Worm (Caenorhabditis elegans): ENCODE results near the gene acl-7.

Gene acl-7

DNA sequence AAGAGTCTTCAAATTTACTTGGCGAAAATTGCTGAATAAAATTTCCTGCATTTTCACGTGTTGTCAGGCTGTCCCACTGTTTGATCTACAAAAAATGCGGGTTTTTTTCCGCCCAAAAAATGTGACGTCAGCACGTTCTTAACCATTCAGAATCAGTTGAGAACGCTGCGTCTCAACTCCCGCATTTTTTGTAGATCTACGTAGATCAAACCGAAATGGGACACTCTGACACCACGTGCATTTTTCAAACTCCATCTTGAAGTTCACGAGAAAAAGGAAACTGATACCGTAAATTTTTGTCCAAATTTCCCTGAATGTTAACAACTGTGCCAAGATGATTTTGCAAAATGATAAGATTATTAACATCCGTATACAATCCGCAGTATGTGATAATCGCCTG lies 3.0 kb downstream of the acl-7 start:
- TF ChIP-seq ama-1 (optimal IDR thresholded peaks at IDR 0.05) = no peak
- no peak for TF ChIP-seq unc-86 (tag; optimal IDR thresholded peaks at IDR 0.05)

DNA sequence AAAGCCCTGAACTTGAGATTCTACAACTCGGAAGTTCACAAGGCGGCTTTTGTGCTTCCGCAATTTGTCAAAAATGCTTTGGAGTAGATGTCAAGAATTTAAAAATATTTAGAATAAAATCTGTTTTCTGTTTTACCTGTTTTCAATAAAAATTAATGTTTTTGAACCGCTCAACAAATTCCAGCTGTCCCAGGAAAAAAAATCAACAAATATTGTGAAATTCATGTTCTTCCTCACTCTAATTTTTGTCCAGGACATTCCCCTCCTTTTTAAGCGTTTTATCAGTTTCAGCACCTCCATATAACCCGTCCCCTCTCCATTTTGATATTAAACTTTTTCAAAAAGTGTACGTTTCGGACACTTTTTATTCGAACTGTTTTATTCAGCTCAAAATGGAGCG lies 5.6 kb downstream of the acl-7 start, which contains the start of gene Y46G5A.20:
Gene Y46G5A.20, plus strand, starts transcription at position 301 of the 400 bp plus-strand sequence.
- TF ChIP-seq fkh-10 (GFP tag; optimal IDR thresholded peaks at IDR 0.05) (no peak), sox-4 (tag; optimal IDR thresholded peaks at IDR 0.05) (no peak), aly-2 (tag; optimal IDR thresholded peaks at IDR 0.05) (no peak), pax-3 (tag; optimal IDR thresholded peaks at IDR 0.05) (no peak)

DNA sequence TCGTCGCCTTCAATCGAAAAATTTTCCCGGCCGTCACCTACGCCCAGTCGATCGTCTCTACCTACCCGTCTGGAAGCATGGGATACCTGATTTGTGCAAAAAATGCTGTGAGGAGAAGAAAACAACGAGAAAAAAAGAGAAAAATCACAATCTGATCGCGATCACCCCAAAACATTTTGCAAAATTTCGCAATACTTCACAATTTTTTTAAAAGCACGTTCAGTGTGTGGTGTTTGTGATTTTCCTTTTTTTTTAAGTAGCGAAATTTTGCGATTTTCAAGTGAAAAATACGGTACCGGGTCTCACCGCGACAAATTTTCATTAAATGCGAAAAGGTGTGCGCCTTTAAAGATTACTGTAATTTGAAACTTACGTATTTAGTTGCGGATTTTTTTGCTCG lies 6.5 kb downstream of the acl-7 start:
- TF ChIP-seq mep-1 (tag; optimal IDR thresholded peaks at IDR 0.05) (no peak), xbp-1 (tag; optimal IDR thresholded peaks at IDR 0.05) (no peak), lin-15B (tag; optimal IDR thresholded peaks at IDR 0.05) (no peak), irx-1 (tag; optimal IDR thresholded peaks at IDR 0.05) (no peak), pax-3 (tag; optimal IDR thresholded peaks at IDR 0.05) (no peak), mdl-1 (tag; optimal IDR thresholded peaks at IDR 0.05) (no peak)

DNA sequence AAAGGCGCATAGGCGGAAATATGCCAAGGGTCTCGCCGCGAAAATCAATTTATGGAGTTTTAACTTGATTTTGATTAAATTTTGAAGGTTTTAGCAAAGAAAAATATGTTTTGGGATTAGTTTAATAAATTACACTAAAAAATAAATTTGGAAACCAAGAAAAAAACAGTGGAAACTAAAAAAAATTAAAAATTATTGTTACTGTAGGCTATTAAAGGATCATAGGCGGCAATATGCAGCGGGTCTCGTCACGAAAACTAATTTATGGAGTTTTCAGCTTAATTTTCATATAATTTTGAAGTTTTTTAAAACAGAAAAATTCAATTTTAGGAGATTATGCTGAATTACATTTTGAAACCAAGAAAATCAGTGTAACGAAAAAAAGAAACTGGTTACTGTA lies 7.5 kb downstream of the acl-7 start:
- TF ChIP-seq ama-1 (optimal IDR thresholded peaks at IDR 0.05) = no peak
- TF ChIP-seq unc-30 (tag; optimal IDR thresholded peaks at IDR 0.05) = no peak
- TF ChIP-seq hpl-2 (GFP tag; optimal IDR thresholded peaks at IDR 0.05) = no peak
- no peak for TF ChIP-seq ces-1 (GFP tag; optimal IDR thresholded peaks at IDR 0.05)
- no peak for TF ChIP-seq efl-3 (GFP tag; optimal IDR thresholded peaks at IDR 0.05)
- no peak for TF ChIP-seq unc-98 (GFP tag; IDR thresholded peaks at IDR 0.05)
- TF ChIP-seq skn-1 (tag; optimal IDR thresholded peaks at IDR 0.05) = no peak
- TF ChIP-seq tlp-1 (tag; optimal IDR thresholded peaks at IDR 0.05) = no peak
- TF ChIP-seq nhr-84 (tag; optimal IDR thresholded peaks at IDR 0.05) = no peak
- TF ChIP-seq pax-3 (tag; optimal IDR thresholded peaks at IDR 0.05) = no peak
- TF ChIP-seq efl-1 (optimal IDR thresholded peaks at IDR 0.05) = no peak
- no peak for TF ChIP-seq efl-1 (GFP tag; optimal IDR thresholded peaks at IDR 0.05 in 1 of 2)
- TF ChIP-seq C34B4.2 (tag; optimal IDR thresholded peaks at IDR 0.05) = no peak
- TF ChIP-seq mep-1 (tag; optimal IDR thresholded peaks at IDR 0.05) = no peak
- TF ChIP-seq ceh-8 (GFP tag; optimal IDR thresholded peaks at IDR 0.05) = no peak
- TF ChIP-seq jun-1 (tag; optimal IDR thresholded peaks at IDR 0.05) = no peak

DNA sequence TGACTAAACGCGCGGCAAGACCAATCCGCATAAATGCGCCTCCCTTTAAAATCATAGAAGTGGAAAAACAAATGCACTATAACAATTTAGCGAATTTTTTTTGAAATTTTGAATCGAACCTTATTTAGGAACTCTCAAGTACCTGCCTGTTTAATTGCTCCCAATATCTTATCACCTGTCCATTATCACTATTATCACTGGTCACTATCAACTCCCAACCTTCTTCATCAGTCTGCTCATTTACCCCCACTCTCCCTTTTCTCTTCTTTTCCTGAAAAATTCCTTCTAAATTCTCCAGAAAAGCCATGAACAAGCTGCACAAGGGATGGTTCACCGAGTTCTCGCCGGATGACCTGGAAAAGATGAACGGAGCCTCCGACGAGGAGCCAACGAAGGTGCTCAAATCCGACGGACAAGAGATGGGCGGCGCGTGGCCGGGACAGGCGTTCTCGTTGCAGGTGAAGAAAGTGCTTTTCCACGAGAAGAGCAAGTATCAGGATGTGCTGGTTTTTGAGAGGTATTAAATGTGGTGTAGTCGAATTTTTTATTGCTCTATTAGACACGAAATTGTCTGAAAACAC lies 9.6 kb downstream of the acl-7 start, which contains the start of gene spds-1:
Gene spds-1, plus strand, starts transcription at position 298 of the 581 bp plus-strand sequence.
- TF ChIP-seq fkh-8 (tag; optimal IDR thresholded peaks at IDR 0.05) = no peak
- no peak for TF ChIP-seq skn-1 (tag; optimal IDR thresholded peaks at IDR 0.05)

DNA sequence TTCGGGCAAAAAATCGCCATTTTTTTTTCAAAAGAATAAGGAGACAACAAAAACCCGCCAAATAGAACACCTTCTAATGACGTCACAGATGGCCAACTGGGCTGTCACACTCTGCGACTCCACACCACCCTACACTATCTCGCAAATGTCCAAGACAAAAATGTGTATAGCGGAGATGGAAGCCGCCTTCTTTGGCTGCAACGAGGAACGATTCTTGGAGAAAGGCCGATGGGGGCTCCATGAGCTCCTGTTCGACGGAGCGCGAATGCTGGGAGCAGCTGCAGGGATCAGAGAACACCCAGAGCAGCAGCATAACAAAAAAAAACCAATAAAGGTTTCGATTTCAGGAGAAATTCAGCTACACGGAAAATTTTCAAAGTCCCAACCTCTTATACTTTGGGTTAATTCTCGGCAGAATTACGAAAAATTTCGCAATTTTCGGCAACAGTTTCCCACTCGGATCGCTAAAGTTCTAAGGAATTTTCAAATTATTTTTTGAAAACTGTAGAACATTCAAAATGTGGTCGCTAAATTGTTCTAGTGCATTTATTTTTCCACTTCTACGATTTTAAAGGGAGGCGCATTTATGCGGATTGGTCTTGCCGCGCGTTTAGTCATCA lies 10.4 kb downstream of the acl-7 start:
- no peak for TF ChIP-seq hlh-17 (GFP tag; optimal IDR thresholded peaks at IDR 0.05; ENCODE audit: borderline replicate concordance)
- TF ChIP-seq lsy-2 (tag; optimal IDR thresholded peaks at IDR 0.05) = peak; percentile 9 to 10
- TF ChIP-seq mep-1 (tag; optimal IDR thresholded peaks at IDR 0.05) = peak; percentile 36
- TF ChIP-seq efl-1 (optimal IDR thresholded peaks at IDR 0.05) = peak; percentile 34 to 36
- peak; percentile 31 to 55 for TF ChIP-seq efl-1 (GFP tag; optimal IDR thresholded peaks at IDR 0.05 in 1 of 2)
- TF ChIP-seq lin-13 (GFP tag; optimal IDR thresholded peaks at IDR 0.05) = no peak
- no peak for TF ChIP-seq ceh-90 (tag; optimal IDR thresholded peaks at IDR 0.05)
- TF ChIP-seq fkh-10 (GFP tag; optimal IDR thresholded peaks at IDR 0.05) = no peak
- TF ChIP-seq aha-1 (tag; optimal IDR thresholded peaks at IDR 0.05) = no peak
- no peak for TF ChIP-seq nhr-90 (tag; optimal IDR thresholded peaks at IDR 0.05; ENCODE audit: poor library complexity)
- no peak for TF ChIP-seq C16A3.4 (tag; optimal IDR thresholded peaks at IDR 0.05)
- peak; percentile 54 for TF ChIP-seq nhr-47 (tag; optimal IDR thresholded peaks at IDR 0.05)
- no peak for TF ChIP-seq tlp-1 (tag; optimal IDR thresholded peaks at IDR 0.05)
- no peak for TF ChIP-seq hlh-4 (tag; optimal IDR thresholded peaks at IDR 0.05)
- peak; percentile 86 for TF ChIP-seq lin-14 (GFP tag; optimal IDR thresholded peaks at IDR 0.05)
- TF ChIP-seq ceh-82 (tag; optimal IDR thresholded peaks at IDR 0.05) = peak in 2 of 3 experiments; percentile 4 to 30
- peak; percentile 41 for TF ChIP-seq snu-23 (GFP tag; optimal IDR thresholded peaks at IDR 0.05)
- no peak for TF ChIP-seq lin-39 (tag; optimal IDR thresholded peaks at IDR 0.05)
- TF ChIP-seq egl-13 (tag; optimal IDR thresholded peaks at IDR 0.05) = peak; percentile 35
- no peak for TF ChIP-seq ama-1 (optimal IDR thresholded peaks at IDR 0.05)
- peak; percentile 4 for TF ChIP-seq nhr-20 (tag; optimal IDR thresholded peaks at IDR 0.05)
- TF ChIP-seq nhr-85 (tag) = peak; percentile 13
- peak; percentile 15; the same call in 1 of the 2 replicates for TF ChIP-seq isw-1 (GFP tag; IDR thresholded peaks at IDR 0.05)
- no peak for TF ChIP-seq snpc-4 (tag; optimal IDR thresholded peaks at IDR 0.05)
